Fruit fly (Drosophila melanogaster) whole organism, embryonic: ENCODE results near the gene Dbp73D.

Source experiments
- Atf3 ChIP-seq: fragments of 200-800 bp; sonication (Bioruptor generic); optimal IDR thresholded peaks from 3 replicates; lab custom pipeline; 2016; ENCODE audit warnings: missing biosample characterization, missing genetic modification characterization
- CG12299 ChIP-seq: fragments of 200-800 bp; sonication (Bioruptor generic); optimal IDR thresholded peaks from 2 replicates; lab custom pipeline; 2018; ENCODE audit warnings: missing biosample characterization, mild to moderate bottlenecking, missing genetic modification characterization
- CG12391 ChIP-seq: fragments of 200-800 bp; sonication (Bioruptor generic); optimal IDR thresholded peaks from 3 replicates; lab custom pipeline; 2018; ENCODE audit warnings: missing biosample characterization, mild to moderate bottlenecking, missing genetic modification characterization, moderate library complexity
- CG13296 ChIP-seq: fragments of 200-800 bp; sonication (Bioruptor generic); optimal IDR thresholded peaks from 3 replicates; lab custom pipeline; 2018; ENCODE audit warnings: missing biosample characterization, mild to moderate bottlenecking, missing genetic modification characterization
- CG13775 ChIP-seq: fragments of 200-800 bp; sonication (Bioruptor generic); optimal IDR thresholded peaks from 3 replicates; lab custom pipeline; 2017; ENCODE audit warnings: missing biosample characterization, mild to moderate bottlenecking, missing genetic modification characterization
- CG15073 ChIP-seq: fragments of 200-800 bp; sonication (Bioruptor generic); optimal IDR thresholded peaks from 2 replicates; lab custom pipeline; 2016; ENCODE audit warnings: missing biosample characterization, missing genetic modification characterization
- CG16863 ChIP-seq: fragments of 200-800 bp; sonication (Bioruptor generic); optimal IDR thresholded peaks from 3 replicates; lab custom pipeline; 2016; ENCODE audit warnings: missing biosample characterization, missing genetic modification characterization
- CG17829 ChIP-seq: fragments of 200-800 bp; optimal IDR thresholded peaks from 2 replicates; lab custom pipeline; 2019; ENCODE audit warnings: missing biosample characterization, mild to moderate bottlenecking, missing genetic modification characterization, moderate library complexity
- CG17912 ChIP-seq: fragments of 200-800 bp; sonication (Bioruptor generic); optimal IDR thresholded peaks from 2 replicates; lab custom pipeline; 2018; ENCODE audit warnings: missing biosample characterization, mild to moderate bottlenecking, missing genetic modification characterization
- CG18262 ChIP-seq: fragments of 200-800 bp; optimal IDR thresholded peaks from 3 replicates; lab custom pipeline; 2019; ENCODE audit warnings: missing biosample characterization, mild to moderate bottlenecking, missing genetic modification characterization, moderate library complexity
- CG2678 ChIP-seq: fragments of 200-800 bp; sonication (Bioruptor generic); optimal IDR thresholded peaks from 3 replicates; lab custom pipeline; 2019; ENCODE audit warnings: missing biosample characterization, mild to moderate bottlenecking, missing genetic modification characterization, moderate library complexity
- CG2712 ChIP-seq: fragments of 200-800 bp; optimal IDR thresholded peaks from 3 replicates; lab custom pipeline; 2019; ENCODE audit warnings: missing biosample characterization, mild to moderate bottlenecking, missing genetic modification characterization, moderate library complexity
- CG2875 ChIP-seq: fragments of 200-800 bp; sonication (Bioruptor generic); optimal IDR thresholded peaks from 2 replicates; lab custom pipeline; 2017; ENCODE audit warnings: missing biosample characterization, mild to moderate bottlenecking, missing genetic modification characterization, missing genetic modification reagents
- CG3065 ChIP-seq: fragments of 200-800 bp; sonication (Bioruptor generic); optimal IDR thresholded peaks from 2 replicates; lab custom pipeline; 2016; ENCODE audit warnings: missing biosample characterization, missing genetic modification characterization
- CG31224 ChIP-seq: fragments of 200-800 bp; sonication (Bioruptor generic); IDR thresholded peaks from 2 replicates; pipeline ENCODE4 v1.3.6; 2022; ENCODE audit warnings: missing biosample characterization, missing genetic modification characterization
- CG31365 ChIP-seq: fragments of 200-800 bp; sonication (Bioruptor generic); optimal IDR thresholded peaks from 2 replicates; lab custom pipeline; 2018; ENCODE audit warnings: missing biosample characterization, mild to moderate bottlenecking, missing genetic modification characterization
- CG31441 ChIP-seq: fragments of 200-800 bp; sonication (Bioruptor generic); IDR thresholded peaks from 2 replicates; pipeline ENCODE4 v1.3.6; 2022; ENCODE audit warnings: missing biosample characterization, missing genetic modification characterization
- CG4328 ChIP-seq: fragments of 200-800 bp; sonication (Bioruptor generic); optimal IDR thresholded peaks from 3 replicates; lab custom pipeline; 2017; ENCODE audit warnings: missing biosample characterization, missing genetic modification reagents, missing genetic modification characterization
- CG6254 ChIP-seq: fragments of 200-800 bp; sonication (Bioruptor generic); optimal IDR thresholded peaks from 3 replicates; lab custom pipeline; 2017; ENCODE audit warnings: mild to moderate bottlenecking, missing biosample characterization, missing genetic modification reagents, missing genetic modification characterization
- CG7745 ChIP-seq: fragments of 200-800 bp; sonication (Bioruptor generic); optimal IDR thresholded peaks from 2 replicates; lab custom pipeline; 2018; ENCODE audit warnings: missing biosample characterization, mild to moderate bottlenecking, missing genetic modification characterization, moderate library complexity
- CG8478 ChIP-seq: fragments of >200 bp; optimal IDR thresholded peaks from 2 replicates; lab custom pipeline; 2018
- CG8924 ChIP-seq: fragments of 200-800 bp; optimal IDR thresholded peaks from 3 replicates; lab custom pipeline; 2019; ENCODE audit warnings: missing biosample characterization, mild to moderate bottlenecking, missing genetic modification characterization, moderate library complexity
- CG9437 ChIP-seq: fragments of 200-800 bp; sonication (Bioruptor generic); optimal IDR thresholded peaks from 2 replicates; lab custom pipeline; 2018; ENCODE audit warnings: missing biosample characterization, mild to moderate bottlenecking, missing genetic modification characterization
- D ChIP-seq, 2 experiments: fragments of 200-800 bp in 1 of 2; fragments of >200 bp in 1 of 2; sonication (Bioruptor generic) in 1 of 2; optimal IDR thresholded peaks; 2 replicates in 1 of 2; 3 replicates in 1 of 2; lab custom pipeline; 2017; ENCODE audit warnings: mild to moderate bottlenecking in 1 of 2, missing biosample characterization in 1 of 2, missing genetic modification characterization in 1 of 2, missing genetic modification reagents in 1 of 2
- Doc2 ChIP-seq: fragments of 200-800 bp; sonication (Bioruptor generic); IDR thresholded peaks from 2 replicates; pipeline ENCODE4 v1.3.6; 2022; ENCODE audit warnings: missing biosample characterization, missing genetic modification characterization
- Dref ChIP-seq: fragments of 200-800 bp; sonication (Bioruptor generic); IDR thresholded peaks from 2 replicates; pipeline ENCODE4 v1.3.6; 2022; ENCODE audit warnings: missing biosample characterization, missing genetic modification characterization
- E2f1 ChIP-seq: fragments of 200-800 bp; sonication (Bioruptor generic); IDR thresholded peaks from 2 replicates; pipeline ENCODE4 v1.3.6; 2022; ENCODE audit warnings: missing biosample characterization, missing genetic modification characterization
- E2f2 ChIP-seq: fragments of 200-800 bp; sonication (Bioruptor generic); IDR thresholded peaks from 2 replicates; pipeline ENCODE4 v1.3.6; 2022; ENCODE audit warnings: missing biosample characterization, missing genetic modification characterization
- Hand ChIP-seq: fragments of 200-800 bp; sonication (Bioruptor generic); optimal IDR thresholded peaks from 2 replicates; lab custom pipeline; 2017; ENCODE audit warnings: mild to moderate bottlenecking, missing biosample characterization, missing genetic modification reagents, missing genetic modification characterization
- Meics ChIP-seq: fragments of 200-800 bp; sonication (Bioruptor generic); optimal IDR thresholded peaks from 2 replicates; lab custom pipeline; 2017; ENCODE audit warnings: missing biosample characterization, mild to moderate bottlenecking, missing genetic modification characterization
- Mrtf ChIP-seq: fragments of 200-800 bp; sonication (Bioruptor generic); IDR thresholded peaks from 3 replicates; pipeline ENCODE4 v1.3.6; 2022; ENCODE audit warnings: missing biosample characterization, missing genetic modification characterization
- NFAT ChIP-seq: fragments of 200-800 bp; sonication (Bioruptor generic); IDR thresholded peaks from 2 replicates; pipeline ENCODE4 v1.3.6; 2022; ENCODE audit warnings: missing biosample characterization, missing genetic modification characterization
- Tbp ChIP-seq: fragments of >200 bp; optimal IDR thresholded peaks from 2 replicates; lab custom pipeline; 2018; ENCODE audit warnings: missing biosample characterization, missing genetic modification characterization
- Xrp1 ChIP-seq: fragments of 200-800 bp; sonication (Bioruptor generic); IDR thresholded peaks from 2 replicates; pipeline ENCODE4 v1.3.6; 2022; ENCODE audit warnings: missing biosample characterization, missing genetic modification characterization
- croc ChIP-seq: fragments of 200-800 bp; sonication (Bioruptor generic); conservative IDR thresholded peaks from 3 replicates; pipeline ENCODE4 v1.3.6; 2022; ENCODE audit warnings: missing biosample characterization, missing genetic modification characterization
- dan ChIP-seq: fragments of 200-800 bp; sonication (Bioruptor generic); IDR thresholded peaks from 2 replicates; pipeline ENCODE4 v1.3.6; 2022; ENCODE audit warnings: missing biosample characterization, missing genetic modification characterization
- fd96Cb ChIP-seq: fragments of 200-800 bp; sonication (Bioruptor generic); optimal IDR thresholded peaks from 2 replicates; lab custom pipeline; 2018; ENCODE audit warnings: missing biosample characterization, mild to moderate bottlenecking, missing genetic modification characterization, moderate library complexity
- gcm ChIP-seq: fragments of 200-800 bp; sonication (Bioruptor generic); optimal IDR thresholded peaks from 2 replicates; lab custom pipeline; 2019; ENCODE audit warnings: missing biosample characterization, mild to moderate bottlenecking, missing genetic modification characterization, moderate library complexity
- gem ChIP-seq: fragments of 200-800 bp; sonication (Bioruptor generic); optimal IDR thresholded peaks from 2 replicates; lab custom pipeline; 2019; ENCODE audit warnings: missing biosample characterization, mild to moderate bottlenecking, missing genetic modification characterization, moderate library complexity
- lbe ChIP-seq: fragments of 200-800 bp; sonication (Bioruptor generic); optimal IDR thresholded peaks from 2 replicates; lab custom pipeline; 2016; ENCODE audit warnings: missing biosample characterization, mild to moderate bottlenecking, missing genetic modification characterization
- mam ChIP-seq: fragments of 200-800 bp; sonication (Bioruptor generic); optimal IDR thresholded peaks from 3 replicates; lab custom pipeline; 2016; ENCODE audit warnings: missing biosample characterization, missing genetic modification characterization
- nerfin-1 ChIP-seq: fragments of 200-800 bp; sonication (Bioruptor generic); optimal IDR thresholded peaks from 3 replicates; lab custom pipeline; 2019; ENCODE audit warnings: missing biosample characterization, mild to moderate bottlenecking, missing genetic modification characterization, moderate library complexity
- onecut ChIP-seq: fragments of 200-800 bp; sonication (Bioruptor generic); IDR thresholded peaks from 2 replicates; pipeline ENCODE4 v1.3.6; 2022; ENCODE audit warnings: missing biosample characterization, missing genetic modification characterization
- sd ChIP-seq: fragments of 200-800 bp; sonication (Bioruptor generic); optimal IDR thresholded peaks from 3 replicates; lab custom pipeline; 2018; ENCODE audit warnings: missing biosample characterization, mild to moderate bottlenecking, missing genetic modification characterization, moderate library complexity
- seq ChIP-seq: fragments of 200-800 bp; sonication (Bioruptor generic); IDR thresholded peaks from 2 replicates; pipeline ENCODE4 v1.3.6; 2022; ENCODE audit warnings: missing biosample characterization, missing genetic modification characterization
- sr ChIP-seq: fragments of 200-800 bp; sonication (Bioruptor generic); IDR thresholded peaks from 3 replicates; pipeline ENCODE4 v1.3.6; 2022; ENCODE audit warnings: missing biosample characterization, missing genetic modification characterization
- stwl ChIP-seq: fragments of 200-800 bp; sonication (Bioruptor generic); optimal IDR thresholded peaks from 3 replicates; lab custom pipeline; 2018; ENCODE audit warnings: missing biosample characterization, mild to moderate bottlenecking, missing genetic modification characterization, moderate library complexity
- tio ChIP-seq: fragments of 200-800 bp; sonication (Bioruptor generic); optimal IDR thresholded peaks from 2 replicates; lab custom pipeline; 2017; ENCODE audit warnings: missing biosample characterization, missing genetic modification characterization, inconsistent platforms

Dbp73D gene

DNA sequence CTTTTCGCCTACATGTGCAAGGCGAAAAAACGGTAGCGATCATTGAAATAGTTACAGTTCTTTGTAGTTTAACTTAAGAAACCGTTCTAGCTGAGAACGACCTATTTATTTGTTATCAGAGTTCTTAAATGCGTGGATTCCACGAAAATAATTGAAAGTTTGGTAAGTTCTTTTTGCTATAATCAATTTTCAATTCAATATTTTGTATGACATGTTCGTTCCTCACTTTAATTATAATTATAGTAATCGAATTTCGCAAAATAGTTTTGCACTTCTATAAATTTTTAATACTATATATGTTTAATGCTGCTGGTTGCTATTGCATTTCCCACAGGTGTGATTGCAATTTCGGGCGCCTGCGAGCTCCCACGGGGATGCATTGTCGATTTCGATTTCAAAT, 17.7 kb upstream of the Dbp73D start (continued):
- no peak for TF ChIP-seq CG2875

DNA sequence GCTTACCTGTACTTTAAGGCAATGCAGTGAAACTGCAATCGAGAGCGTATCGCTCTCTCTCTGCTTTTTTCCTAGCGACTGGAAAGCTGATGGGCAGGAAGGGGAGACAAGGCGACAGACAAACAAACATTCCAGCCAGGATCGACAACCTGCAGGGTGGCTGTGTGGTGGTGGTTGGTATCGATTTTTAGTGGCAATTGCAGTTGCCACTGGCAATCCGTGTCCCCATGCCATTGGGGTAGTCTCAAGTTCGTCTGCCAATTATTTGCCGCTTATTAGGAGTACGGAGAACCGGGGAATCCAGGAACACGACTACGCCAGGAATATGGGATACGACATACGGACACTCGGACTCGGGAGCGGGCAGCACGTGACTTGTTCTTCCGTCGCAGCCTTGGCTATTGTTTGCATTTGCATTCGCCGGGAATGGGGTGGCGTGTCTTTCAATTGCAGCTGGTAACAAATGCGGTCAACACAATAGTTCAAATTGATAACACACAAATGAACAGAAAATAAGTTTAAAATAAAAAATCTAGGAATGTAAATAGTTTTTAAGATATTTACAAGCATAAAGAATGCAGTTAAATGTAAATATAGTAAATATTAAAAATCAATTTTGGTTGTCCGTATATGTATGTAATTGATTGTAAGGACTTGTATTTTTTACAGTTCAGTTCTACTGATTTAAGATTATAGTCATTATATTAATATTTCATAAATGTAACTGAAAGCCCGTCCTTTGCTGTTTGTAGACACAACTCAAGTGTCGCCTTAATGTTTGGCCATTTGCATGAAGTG, 16.2 kb upstream of the Dbp73D start:
- TF ChIP-seq tio, result no peak
- no peak for TF ChIP-seq D (optimal IDR thresholded peaks at IDR 0.05; lab: Kevin White, UChicago)
- peak; percentile 29 for TF ChIP-seq D (GFP tag; optimal IDR thresholded peaks at IDR 0.05; lab: Kevin White, UChicago)
- peak; percentile 37 for TF ChIP-seq CG8924 (tag; lab: Kevin White, UChicago)
- TF ChIP-seq croc (GFP tag; lab: Robert Waterston, UW), result no peak
- peak; percentile 49 for TF ChIP-seq CG18262
- TF ChIP-seq CG6254 (GFP tag; lab: Kevin White, UChicago), result no peak
- no peak for TF ChIP-seq Atf3 (GFP tag; lab: Kevin White, UChicago)
- TF ChIP-seq CG8478 (lab: Kevin White, UChicago), result no peak
- TF ChIP-seq Meics, result no peak
- no peak for TF ChIP-seq CG31365 (tag; lab: Kevin White, UChicago)
- no peak for TF ChIP-seq CG13775 (GFP tag; lab: Kevin White, UChicago)
- peak; percentile 7 for TF ChIP-seq CG12391 (tag; lab: Kevin White, UChicago)
- peak; percentile 32; the same call in 1 of the 2 replicates for TF ChIP-seq seq (GFP tag; lab: Robert Waterston, UW)
- TF ChIP-seq stwl, result no peak
- TF ChIP-seq Hand (GFP tag; lab: Kevin White, UChicago), result no peak
- TF ChIP-seq E2f2, result no peak
- TF ChIP-seq E2f1 (GFP tag; lab: Robert Waterston, UW), result no peak
- TF ChIP-seq lbe (GFP tag; lab: Kevin White, UChicago), result no peak
- no peak for TF ChIP-seq dan (GFP tag; lab: Robert Waterston, UW)
- no peak for TF ChIP-seq Doc2 (GFP tag; lab: Robert Waterston, UW)
- peak; percentile 95 for TF ChIP-seq onecut
- peak; percentile 37 for TF ChIP-seq CG2712 (tag; lab: Kevin White, UChicago)
- TF ChIP-seq gem (tag; lab: Kevin White, UChicago), result peak; percentile 29
- peak; percentile 13 for TF ChIP-seq CG17829
- TF ChIP-seq CG4328 (GFP tag; lab: Kevin White, UChicago), result no peak
- no peak for TF ChIP-seq nerfin-1 (tag; lab: Kevin White, UChicago)
- TF ChIP-seq sd (tag; lab: Kevin White, UChicago), result no peak
- TF ChIP-seq CG3065 (GFP tag; lab: Kevin White, UChicago), result no peak
- TF ChIP-seq CG12299, result no peak
- no peak for TF ChIP-seq sr (GFP tag; lab: Robert Waterston, UW)
- TF ChIP-seq CG31441 (GFP tag; lab: Robert Waterston, UW), result 0 out of 2 replicates have a peak, but pooled peaks have one; percentile 17
- TF ChIP-seq CG15073 (GFP tag; lab: Kevin White, UChicago), result no peak
- no peak for TF ChIP-seq CG9437 (GFP tag; lab: Kevin White, UChicago)
- TF ChIP-seq Mrtf (GFP tag; lab: Robert Waterston, UW), result no peak
- no peak for TF ChIP-seq CG13296 (GFP tag; lab: Kevin White, UChicago)
- TF ChIP-seq Xrp1, result no peak
- TF ChIP-seq fd96Cb (tag; lab: Kevin White, UChicago), result peak; percentile 33
- peak; percentile 54 for TF ChIP-seq CG2678 (tag; lab: Kevin White, UChicago)
- TF ChIP-seq CG7745 (tag; lab: Kevin White, UChicago), result no peak
- TF ChIP-seq CG31224, result no peak
- no peak for TF ChIP-seq Tbp (GFP tag; lab: Kevin White, UChicago)
- TF ChIP-seq mam (GFP tag; lab: Kevin White, UChicago), result no peak
- no peak for TF ChIP-seq CG16863 (GFP tag; lab: Kevin White, UChicago)
- TF ChIP-seq CG17912 (GFP tag; lab: Kevin White, UChicago), result no peak
- no peak for TF ChIP-seq Dref (GFP tag; lab: Robert Waterston, UW)
- TF ChIP-seq gcm (GFP tag; lab: Kevin White, UChicago), result no peak
- TF ChIP-seq NFAT, result no peak
